Fruit fly (Drosophila melanogaster) whole organism, embryonic: ENCODE measurements around the gene bib.

Experiments used
- Aef1 ChIP-seq: fragments of 200-800 bp; sonication (Bioruptor generic); IDR thresholded peaks from 3 replicates; pipeline ENCODE4 v1.3.6; 2022; ENCODE audit warnings: missing biosample characterization, missing genetic modification characterization
- Asciz ChIP-seq: fragments of 200-800 bp; sonication (Bioruptor generic); optimal IDR thresholded peaks from 2 replicates; lab custom pipeline; 2017; ENCODE audit warnings: missing biosample characterization, mild to moderate bottlenecking, missing genetic modification characterization, missing genetic modification reagents
- CG10979 ChIP-seq: fragments of 200-800 bp; sonication (Bioruptor generic); optimal IDR thresholded peaks from 2 replicates; lab custom pipeline; 2018; ENCODE audit warnings: missing biosample characterization, mild to moderate bottlenecking, missing genetic modification characterization, moderate library complexity
- CG11247 ChIP-seq: fragments of 200-800 bp; sonication (Bioruptor generic); IDR thresholded peaks from 2 replicates; pipeline ENCODE4 v1.3.6; 2022; ENCODE audit warnings: missing biosample characterization, missing genetic modification characterization
- CG11696 ChIP-seq: fragments of 200-800 bp; sonication (Bioruptor generic); IDR thresholded peaks from 2 replicates; pipeline ENCODE4 v1.3.6; 2022; ENCODE audit warnings: missing biosample characterization, missing genetic modification characterization
- CG12155 ChIP-seq: fragments of 200-800 bp; sonication (Bioruptor generic); optimal IDR thresholded peaks from 3 replicates; lab custom pipeline; 2016; ENCODE audit warnings: missing biosample characterization, missing genetic modification characterization
- CG12942 ChIP-seq: fragments of 200-800 bp; sonication (Bioruptor generic); optimal IDR thresholded peaks from 3 replicates; lab custom pipeline; 2016; ENCODE audit warnings: missing biosample characterization, missing genetic modification characterization
- CG13287 ChIP-seq: fragments of 200-800 bp; sonication (Bioruptor generic); IDR thresholded peaks from 2 replicates; pipeline ENCODE4 v1.3.6; 2022; ENCODE audit warnings: missing biosample characterization, missing genetic modification characterization; ENCODE audit not compliant: partially characterized antibody
- CG14965 ChIP-seq: fragments of 200-800 bp; sonication (Bioruptor generic); optimal IDR thresholded peaks from 2 replicates; lab custom pipeline; 2016; ENCODE audit warnings: missing biosample characterization, missing genetic modification characterization, borderline replicate concordance
- CG15601 ChIP-seq: fragments of 200-800 bp; sonication (Bioruptor generic); optimal IDR thresholded peaks from 3 replicates; lab custom pipeline; 2019; ENCODE audit warnings: missing biosample characterization, mild to moderate bottlenecking, missing genetic modification characterization, moderate library complexity
- CG15696 ChIP-seq: fragments of 200-800 bp; sonication (Bioruptor generic); optimal IDR thresholded peaks from 2 replicates; lab custom pipeline; 2019; ENCODE audit warnings: missing biosample characterization, mild to moderate bottlenecking, missing genetic modification characterization, moderate library complexity
- CG1832 ChIP-seq: fragments of 200-800 bp; sonication (Bioruptor generic); optimal IDR thresholded peaks from 2 replicates; lab custom pipeline; 2017; ENCODE audit warnings: missing biosample characterization, mild to moderate bottlenecking, missing genetic modification characterization, inconsistent platforms
- CG2120 ChIP-seq: fragments of 200-800 bp; sonication (Bioruptor generic); optimal IDR thresholded peaks from 3 replicates; lab custom pipeline; 2016; ENCODE audit warnings: missing biosample characterization, missing genetic modification characterization
- CG30403 ChIP-seq: fragments of 200-800 bp; sonication (Bioruptor generic); optimal IDR thresholded peaks from 3 replicates; lab custom pipeline; 2016; ENCODE audit warnings: missing biosample characterization, missing genetic modification characterization
- CG31441 ChIP-seq: fragments of 200-800 bp; sonication (Bioruptor generic); IDR thresholded peaks from 2 replicates; pipeline ENCODE4 v1.3.6; 2022; ENCODE audit warnings: missing biosample characterization, missing genetic modification characterization
- CG34422 ChIP-seq: fragments of 200-800 bp; sonication (Bioruptor generic); IDR thresholded peaks from 3 replicates; pipeline ENCODE4 v1.3.6; 2022; ENCODE audit warnings: missing biosample characterization, missing genetic modification characterization
- CG9727 ChIP-seq: fragments of 200-800 bp; sonication (Bioruptor generic); optimal IDR thresholded peaks from 3 replicates; lab custom pipeline; 2017; ENCODE audit warnings: missing biosample characterization, mild to moderate bottlenecking, missing genetic modification characterization
- CG9817 ChIP-seq: fragments of 200-800 bp; sonication (Bioruptor generic); optimal IDR thresholded peaks from 2 replicates; lab custom pipeline; 2018; ENCODE audit warnings: missing biosample characterization, mild to moderate bottlenecking, missing genetic modification characterization, moderate library complexity
- CG9932 ChIP-seq: fragments of 200-800 bp; sonication (Bioruptor generic); IDR thresholded peaks from 2 replicates; pipeline ENCODE4 v1.3.6; 2022; ENCODE audit warnings: missing biosample characterization, missing genetic modification characterization
- Chrac-16 ChIP-seq: fragments of 200-800 bp; sonication (Bioruptor generic); optimal IDR thresholded peaks from 3 replicates; lab custom pipeline; 2016; ENCODE audit warnings: missing biosample characterization, missing genetic modification characterization
- D19B ChIP-seq: fragments of 200-800 bp; sonication (Bioruptor generic); optimal IDR thresholded peaks from 2 replicates; lab custom pipeline; 2017; ENCODE audit warnings: missing biosample characterization, mild to moderate bottlenecking, missing genetic modification characterization
- Dll ChIP-seq: fragments of 200-800 bp; sonication (Bioruptor generic); IDR thresholded peaks from 4 replicates; pipeline ENCODE4 v1.3.6; 2022; ENCODE audit warnings: missing biosample characterization, missing genetic modification characterization; ENCODE audit not compliant: partially characterized antibody
- Fer2 ChIP-seq: fragments of 200-800 bp; sonication (Bioruptor generic); optimal IDR thresholded peaks from 2 replicates; lab custom pipeline; 2018; ENCODE audit warnings: missing biosample characterization, mild to moderate bottlenecking, missing genetic modification characterization, moderate library complexity
- Gug ChIP-seq: fragments of 200-800 bp; sonication (Bioruptor generic); IDR thresholded peaks from 4 replicates; pipeline ENCODE4 v1.3.6; 2022; ENCODE audit warnings: missing biosample characterization, missing genetic modification characterization
- H15 ChIP-seq: fragments of 200-800 bp; sonication (Bioruptor generic); IDR thresholded peaks from 3 replicates; pipeline ENCODE4 v1.3.6; 2022; ENCODE audit warnings: missing biosample characterization, missing genetic modification characterization
- HLHmδ ChIP-seq: fragments of 200-800 bp; sonication (Bioruptor generic); optimal IDR thresholded peaks from 2 replicates; lab custom pipeline; 2018; ENCODE audit warnings: missing biosample characterization, mild to moderate bottlenecking, missing genetic modification characterization, moderate library complexity
- Hmx ChIP-seq: fragments of 200-800 bp; sonication (Bioruptor generic); optimal IDR thresholded peaks from 2 replicates; lab custom pipeline; 2016; ENCODE audit warnings: missing biosample characterization, missing genetic modification characterization
- Lim3 ChIP-seq: fragments of 200-800 bp; sonication (Bioruptor generic); IDR thresholded peaks from 2 replicates; pipeline ENCODE4 v1.3.6; 2022; ENCODE audit warnings: missing biosample characterization, missing genetic modification characterization
- NC2β ChIP-seq: fragments of 200-800 bp; sonication (Bioruptor generic); optimal IDR thresholded peaks from 2 replicates; lab custom pipeline; 2016; ENCODE audit warnings: missing biosample characterization, missing genetic modification characterization
- Pdp1 ChIP-seq, 2 experiments: fragments of 200-800 bp; sonication (Bioruptor generic); optimal IDR thresholded peaks; 3 replicates each; lab custom pipeline; 2016; ENCODE audit warnings: missing biosample characterization in 2 of 2, missing genetic modification characterization in 2 of 2, mild to moderate bottlenecking in 1 of 2, moderate library complexity in 1 of 2
- TFAM ChIP-seq: fragments of 200-800 bp; sonication (Bioruptor generic); optimal IDR thresholded peaks from 2 replicates; lab custom pipeline; 2017; ENCODE audit warnings: missing biosample characterization, missing genetic modification characterization, inconsistent platforms
- Vsx1 ChIP-seq: fragments of 200-800 bp; sonication (Bioruptor generic); optimal IDR thresholded peaks from 2 replicates; lab custom pipeline; 2017; ENCODE audit warnings: missing biosample characterization, mild to moderate bottlenecking, missing genetic modification characterization, missing genetic modification reagents
- abd-A ChIP-seq: fragments of 200-800 bp; sonication (Bioruptor generic); optimal IDR thresholded peaks from 3 replicates; lab custom pipeline; 2019; ENCODE audit warnings: missing biosample characterization, mild to moderate bottlenecking, missing genetic modification characterization, moderate library complexity
- bowl ChIP-seq: fragments of 200-800 bp; sonication (Bioruptor generic); IDR thresholded peaks from 2 replicates; pipeline ENCODE4 v1.3.6; 2022; ENCODE audit warnings: missing biosample characterization, missing genetic modification characterization
- bsh ChIP-seq, 2 experiments: fragments of 200-800 bp; sonication (Bioruptor generic); optimal IDR thresholded peaks; 2 replicates each; lab custom pipeline; 2017 to 2018; ENCODE audit warnings: mild to moderate bottlenecking in 2 of 2, missing biosample characterization in 2 of 2, missing genetic modification characterization in 2 of 2, moderate library complexity in 1 of 2
- chm ChIP-seq: fragments of 200-800 bp; sonication (Bioruptor generic); IDR thresholded peaks from 2 replicates; pipeline ENCODE4 v1.3.6; 2022; ENCODE audit warnings: missing biosample characterization, missing genetic modification characterization
- crc ChIP-seq: fragments of 200-800 bp; sonication (Bioruptor generic); optimal IDR thresholded peaks from 2 replicates; lab custom pipeline; 2016; ENCODE audit warnings: missing biosample characterization, missing genetic modification characterization
- emc ChIP-seq: fragments of 200-800 bp; sonication (Bioruptor generic); optimal IDR thresholded peaks from 2 replicates; lab custom pipeline; 2016; ENCODE audit warnings: missing biosample characterization, missing genetic modification characterization
- ems ChIP-seq: fragments of 200-800 bp; sonication (Bioruptor generic); optimal IDR thresholded peaks from 3 replicates; lab custom pipeline; 2016; ENCODE audit warnings: missing biosample characterization, missing genetic modification characterization
- en ChIP-seq: fragments of 200-800 bp; sonication (Bioruptor generic); optimal IDR thresholded peaks from 2 replicates; lab custom pipeline; 2016; ENCODE audit warnings: missing biosample characterization, missing genetic modification characterization
- gsb-n ChIP-seq: fragments of 200-800 bp; sonication (Bioruptor generic); optimal IDR thresholded peaks from 3 replicates; lab custom pipeline; 2018; ENCODE audit warnings: missing biosample characterization, mild to moderate bottlenecking, missing genetic modification characterization
- her ChIP-seq: fragments of 200-800 bp; sonication (Bioruptor generic); optimal IDR thresholded peaks from 2 replicates; lab custom pipeline; 2016; ENCODE audit warnings: missing biosample characterization, missing genetic modification characterization
- odd ChIP-seq: fragments of 200-800 bp; sonication (Bioruptor generic); optimal IDR thresholded peaks from 2 replicates; lab custom pipeline; 2017; ENCODE audit warnings: missing biosample characterization, mild to moderate bottlenecking, missing genetic modification characterization
- pho ChIP-seq: fragments of 200-800 bp; sonication (Bioruptor generic); optimal IDR thresholded peaks from 2 replicates; lab custom pipeline; 2016; ENCODE audit warnings: missing biosample characterization, missing genetic modification characterization
- sens-2 ChIP-seq: fragments of 200-800 bp; sonication (Bioruptor generic); IDR thresholded peaks from 2 replicates; pipeline ENCODE4 v1.3.6; 2022; ENCODE audit warnings: missing biosample characterization, missing genetic modification characterization
- sima ChIP-seq: fragments of 200-800 bp; sonication (Bioruptor generic); optimal IDR thresholded peaks from 2 replicates; lab custom pipeline; 2016; ENCODE audit warnings: missing biosample characterization, missing genetic modification characterization
- sob ChIP-seq: fragments of 200-800 bp; sonication (Bioruptor generic); IDR thresholded peaks from 2 replicates; pipeline ENCODE4 v1.3.6; 2022; ENCODE audit warnings: missing biosample characterization, missing genetic modification characterization
- twi ChIP-seq: fragments of 200-800 bp; optimal IDR thresholded peaks from 2 replicates; lab custom pipeline; 2019; ENCODE audit warnings: missing biosample characterization, mild to moderate bottlenecking, missing genetic modification characterization, moderate library complexity
- vvl ChIP-seq: fragments of 200-800 bp; sonication (Bioruptor generic); IDR thresholded peaks from 2 replicates; pipeline ENCODE4 v1.3.6; 2022; ENCODE audit warnings: missing biosample characterization, missing genetic modification characterization
- z ChIP-seq: fragments of 200-800 bp; sonication (Bioruptor generic); IDR thresholded peaks from 3 replicates; pipeline ENCODE4 v1.3.6; 2022; ENCODE audit warnings: missing biosample characterization, missing genetic modification characterization
- zen ChIP-seq: fragments of 200-800 bp; sonication (Bioruptor generic); optimal IDR thresholded peaks from 3 replicates; lab custom pipeline; 2018; ENCODE audit warnings: missing biosample characterization, mild to moderate bottlenecking, missing genetic modification characterization, moderate library complexity
- zen2 ChIP-seq: fragments of 200-800 bp; sonication (Bioruptor generic); IDR thresholded peaks from 3 replicates; pipeline ENCODE4 v1.3.6; 2022; ENCODE audit warnings: missing biosample characterization, missing genetic modification characterization; ENCODE audit not compliant: partially characterized antibody

bib gene

DNA sequence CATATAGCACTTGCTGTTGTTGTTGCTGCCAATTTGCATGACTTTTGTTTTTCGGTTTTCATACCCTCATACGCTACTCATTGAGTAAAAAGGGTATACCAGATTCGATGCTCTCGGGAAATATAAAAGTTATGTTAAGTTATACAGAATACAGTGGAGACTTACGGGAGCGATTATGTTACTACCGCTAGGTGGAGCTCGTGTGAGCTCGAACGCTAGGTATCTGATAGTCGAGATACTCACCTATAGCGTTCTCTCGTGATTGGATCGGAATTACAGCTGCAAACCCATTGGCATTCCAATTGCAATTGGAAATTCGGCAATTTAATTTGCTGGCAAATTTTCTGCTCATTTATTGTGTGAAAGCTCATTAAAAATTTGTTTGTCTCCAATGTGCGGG, 49.0 kb downstream of the bib start (continued):
- TF ChIP-seq CG34422: no peak
- 0 out of 3 replicates have a peak, but pooled peaks have one; percentile 32 for TF ChIP-seq H15
- TF ChIP-seq CG11696: no peak
- TF ChIP-seq sima (GFP tag; lab: Kevin White, UChicago): no peak
- no peak for TF ChIP-seq CG11247 (GFP tag; lab: Robert Waterston, UW)
- TF ChIP-seq ems (GFP tag; lab: Kevin White, UChicago): no peak
- TF ChIP-seq Asciz (GFP tag; lab: Kevin White, UChicago): no peak
- no peak for TF ChIP-seq abd-A (tag; lab: Kevin White, UChicago)
- no peak for TF ChIP-seq twi (tag; lab: Kevin White, UChicago)
- no peak for TF ChIP-seq CG9727 (GFP tag; lab: Kevin White, UChicago)
- no peak for TF ChIP-seq z (GFP tag; lab: Robert Waterston, UW)
- TF ChIP-seq zen2: peak; percentile 40; the same call in 1 of the 3 replicates
- no peak for TF ChIP-seq emc (GFP tag; lab: Kevin White, UChicago)
- no peak for TF ChIP-seq CG15696 (tag; lab: Kevin White, UChicago)
- TF ChIP-seq CG30403 (GFP tag; lab: Kevin White, UChicago): no peak
- peak; percentile 23; the same call in 1 of the 2 replicates for TF ChIP-seq CG13287 (GFP tag; lab: Robert Waterston, UW)
- no peak for TF ChIP-seq odd
- TF ChIP-seq bowl (GFP tag; lab: Robert Waterston, UW): no peak
- TF ChIP-seq crc: no peak
- no peak for TF ChIP-seq bsh (GFP tag; optimal IDR thresholded peaks at IDR 0.05; lab: Kevin White, UChicago)
- no peak for TF ChIP-seq Chrac-16
- TF ChIP-seq Dll (GFP tag; lab: Robert Waterston, UW): no peak
- no peak for TF ChIP-seq Gug (GFP tag; lab: Robert Waterston, UW)
- TF ChIP-seq NC2β (GFP tag; lab: Kevin White, UChicago): no peak
- TF ChIP-seq Aef1: no peak
- no peak for TF ChIP-seq TFAM (GFP tag; lab: Kevin White, UChicago)
- TF ChIP-seq CG31441 (GFP tag; lab: Robert Waterston, UW): no peak
- TF ChIP-seq en (GFP tag; lab: Kevin White, UChicago): no peak
- TF ChIP-seq vvl (GFP tag; lab: Robert Waterston, UW): no peak; the same call in 1 of the 2 replicates
- TF ChIP-seq CG1832 (GFP tag; lab: Kevin White, UChicago): no peak
- TF ChIP-seq her (GFP tag; lab: Kevin White, UChicago): no peak
- no peak for TF ChIP-seq CG9817 (tag; lab: Kevin White, UChicago)
- TF ChIP-seq CG12942 (GFP tag; lab: Kevin White, UChicago): no peak
- no peak for TF ChIP-seq sens-2
- TF ChIP-seq pho (GFP tag; lab: Kevin White, UChicago): no peak
- no peak for TF ChIP-seq zen
- TF ChIP-seq HLHmδ (GFP tag; lab: Kevin White, UChicago): no peak
- no peak for TF ChIP-seq Vsx1
- TF ChIP-seq Lim3 (GFP tag; lab: Robert Waterston, UW): no peak
- TF ChIP-seq CG2120 (GFP tag; lab: Kevin White, UChicago): no peak
- TF ChIP-seq CG15601: no peak
- no peak for TF ChIP-seq gsb-n
- TF ChIP-seq CG9932 (GFP tag; lab: Robert Waterston, UW): no peak
- TF ChIP-seq CG14965 (GFP tag; lab: Kevin White, UChicago): no peak
- TF ChIP-seq D19B (GFP tag; lab: Kevin White, UChicago): peak; percentile 38
- no peak for TF ChIP-seq CG10979 (tag; lab: Kevin White, UChicago)
- TF ChIP-seq chm (GFP tag; lab: Robert Waterston, UW): no peak
- TF ChIP-seq CG12155 (GFP tag; lab: Kevin White, UChicago): no peak
- TF ChIP-seq Fer2: no peak
- no peak for TF ChIP-seq Pdp1 (GFP tag; optimal IDR thresholded peaks at IDR 0.05; lab: Kevin White, UChicago)
- TF ChIP-seq Hmx: no peak
- TF ChIP-seq sob: no peak
